In genomic region chrII:4155112-4155823, ce11 we compare ENCODE assay signal across 5 worm cellular contexts.
A peak's percentile ranks its signal among the peaks of the same experiment; 100 is the strongest.
TF ChIP-seq lines count a peak whose summit lies in the region.

TSS of gene R03H10.2 (plus strand) at chrII:4155773.

TF ChIP-seq in whole organism, L4 larva, 104 proteins besides CTCF, POLR2A, EP300 and RAD21:
- TF ChIP-seq mxl-2 (GFP tag; conservative IDR thresholded peaks at IDR 0.05; lab: Robert Waterston, UW) = 0 out of 2 replicates have a peak, but pooled peaks have one; percentile 4
- no peak for TF ChIP-seq nhr-6 (tag; optimal IDR thresholded peaks at IDR 0.05; lab: Kevin White, UChicago)

TF ChIP-seq in whole organism, early embryonic, 17 proteins besides CTCF, POLR2A, EP300 and RAD21:
- TF ChIP-seq ceh-36 (tag; optimal IDR thresholded peaks at IDR 0.05; lab: Kevin White, UChicago) (peak; percentile 85), hmg-4 (GFP tag; optimal IDR thresholded peaks at IDR 0.05; lab: Kevin White, UChicago) (no peak)

TF ChIP-seq in whole organism, late embryonic, 69 proteins besides CTCF, POLR2A, EP300 and RAD21:
- TF ChIP-seq dve-1 (tag; optimal IDR thresholded peaks at IDR 0.05; lab: Kevin White, UChicago) (peak; percentile 32), ceh-30 (tag; optimal IDR thresholded peaks at IDR 0.05; lab: Kevin White, UChicago) (no peak)

TF ChIP-seq in whole organism, midembryonic, 9 proteins besides CTCF, POLR2A, EP300 and RAD21:
- TF ChIP-seq cog-1 (tag; optimal IDR thresholded peaks at IDR 0.05; lab: Kevin White, UChicago) = no peak
- TF ChIP-seq ztf-29 (GFP tag; IDR thresholded peaks at IDR 0.05; lab: Robert Waterston, UW) = peak; percentile 49; the same call in 1 of the 2 replicates

TF ChIP-seq in whole organism, mixed stage, embryonic, 35 proteins besides CTCF, POLR2A, EP300 and RAD21:
- TF ChIP-seq ces-1 (GFP tag; optimal IDR thresholded peaks at IDR 0.05; lab: Kevin White, UChicago) = no peak
- no peak for TF ChIP-seq ceh-83 (GFP tag; optimal IDR thresholded peaks at IDR 0.05; lab: Kevin White, UChicago)
- peak; percentile 83 for TF ChIP-seq ham-2 (GFP tag; optimal IDR thresholded peaks at IDR 0.05; lab: Kevin White, UChicago)
- no peak for TF ChIP-seq drap-1 (GFP tag; optimal IDR thresholded peaks at IDR 0.05; lab: Kevin White, UChicago)

Comparison
In these comparisons a context has a peak if more than half of its experiments do, and no peak if none do; other contexts are left out.
1. Of the 7 proteins assayed by ChIP-seq in both whole organism, L4 larva and whole organism, late embryonic: peak only in whole organism, L4 larva: none; only in whole organism, late embryonic: dve-1; in both: none; in neither: 6.